Worm (Caenorhabditis elegans): Measurements from ENCODE around the gene gcy-32.

DNA sequence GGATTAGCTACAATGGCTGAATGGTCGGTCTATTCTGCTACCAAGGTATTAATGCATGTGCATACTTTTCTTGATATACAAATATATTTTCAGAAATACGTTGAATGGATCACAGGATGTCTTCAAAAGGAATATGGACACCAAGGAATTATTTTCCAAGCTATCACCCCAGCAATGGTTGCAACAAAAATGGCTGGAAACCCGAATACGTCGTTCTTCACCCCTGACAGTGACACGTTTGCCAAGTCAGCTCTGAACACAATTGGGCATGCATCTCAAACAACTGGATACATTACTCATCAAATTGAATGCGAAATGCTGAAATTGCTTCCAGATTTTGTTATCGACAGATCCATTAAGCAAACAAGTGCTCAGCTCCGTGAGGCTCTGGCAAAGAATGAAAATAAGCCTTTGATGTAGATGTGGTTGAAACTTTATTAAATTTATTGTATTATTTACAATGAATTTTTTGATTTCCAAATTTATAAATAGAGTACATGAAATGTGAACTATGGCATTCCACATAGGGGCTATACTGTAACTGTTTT, 7.7 kb downstream of the gcy-32 start:
- TF ChIP-seq unc-62 (GFP tag; optimal IDR thresholded peaks at IDR 0.05) (no peak), drap-1 (GFP tag; optimal IDR thresholded peaks at IDR 0.05) (no peak)
